Worm (Caenorhabditis elegans) whole organism, L1 larva: ENCODE measurements around the gene C36B7.2.

Experiments used
- jun-1 ChIP-seq: fragments of 150-350 bp; optimal IDR thresholded peaks from 2 replicates; lab custom pipeline; 2014; ENCODE audit warnings: missing biosample characterization, missing genetic modification reagents, missing genetic modification characterization
- nhr-237 ChIP-seq: fragments of 150-350 bp; optimal IDR thresholded peaks from 2 replicates; lab custom pipeline; 2014; ENCODE audit warnings: missing biosample characterization, missing genetic modification characterization
- pqm-1 ChIP-seq: sonication (generic microtip); optimal IDR thresholded peaks from 3 replicates; lab custom pipeline; 2017; ENCODE audit warnings: missing biosample characterization, missing genetic modification characterization

DNA sequence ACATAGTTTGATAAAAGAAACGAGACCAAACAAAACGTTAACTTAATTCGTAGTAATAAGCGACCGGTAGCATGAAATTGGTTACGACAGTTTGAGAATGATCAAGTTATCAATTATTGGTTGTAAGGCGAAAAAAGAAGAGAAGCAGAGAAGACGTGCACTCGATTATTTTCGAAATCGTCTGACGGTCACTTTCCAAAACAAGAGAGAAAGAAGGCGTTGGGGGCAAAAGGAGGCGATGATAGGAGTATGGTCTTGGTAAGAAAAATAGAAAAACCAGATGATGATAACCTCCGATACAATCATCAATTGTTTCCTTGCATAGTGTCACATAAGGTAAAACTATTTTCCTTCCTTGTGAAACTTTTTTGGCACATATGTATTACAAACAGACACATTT is 51.3 kb downstream of the C36B7.2 start:
- TF ChIP-seq jun-1, result no peak
- no peak for TF ChIP-seq pqm-1 (tag; lab: Kevin White, UChicago)
- no peak for TF ChIP-seq nhr-237
